Worm (Caenorhabditis elegans) whole organism, L1 larva: Measurements from ENCODE around the gene Y59E9AL.36.

ENCODE experiments used
- aly-2 ChIP-seq: fragments of 150-350 bp; optimal IDR thresholded peaks from 2 replicates; lab custom pipeline; 2014; ENCODE audit warnings: missing biosample characterization, missing genetic modification characterization
- fkh-10 ChIP-seq: sonication (generic microtip); optimal IDR thresholded peaks from 2 replicates; lab custom pipeline; 2017; ENCODE audit warnings: missing biosample characterization, missing genetic modification reagents, missing genetic modification characterization
- jun-1 ChIP-seq: fragments of 150-350 bp; optimal IDR thresholded peaks from 2 replicates; lab custom pipeline; 2014; ENCODE audit warnings: missing biosample characterization, missing genetic modification reagents, missing genetic modification characterization
- vab-15 ChIP-seq: sonication (generic microtip); optimal IDR thresholded peaks from 2 replicates; lab custom pipeline; 2017; ENCODE audit warnings: missing genotype, mild to moderate bottlenecking, missing genetic modification characterization, missing compliant biosample characterization
- ztf-11 ChIP-seq, 2 experiments: sonication (generic microtip); optimal IDR thresholded peaks; 2 replicates each; lab custom pipeline; 2016 to 2017; ENCODE audit warnings: missing genetic modification characterization in 2 of 2, missing biosample characterization in 1 of 2, missing compliant biosample characterization in 1 of 2

- TF ChIP-seq ztf-11 (tag; optimal IDR thresholded peaks at IDR 0.05; lab: Kevin White, UChicago) (no peak), fkh-10 (GFP tag; lab: Kevin White, UChicago) (no peak), aly-2 (tag; lab: Kevin White, UChicago) (no peak), vab-15 (tag; lab: Kevin White, UChicago) (no peak), jun-1 (tag; lab: Kevin White, UChicago) (no peak)
These were observed 4.7 kb downstream of the Y59E9AL.36 start, which contains the start of gene tni-4 for ce11 chrIV:5204573-5204972.
